Worm (Caenorhabditis elegans): Measurements from ENCODE around the gene C53A5.2.

Gene C53A5.2

ce11 chrV:14484582-14484981 lies 38.4 kb downstream of the C53A5.2 start, which contains the start of gene R02D5.4:
R02D5.4 (minus strand) TSS chrV:14484682.
- TF ChIP-seq D1046.2 (GFP tag; IDR thresholded peaks at IDR 0.05) (no peak), ztf-7 (tag; optimal IDR thresholded peaks at IDR 0.05) (no peak), Y105C5A.15 (GFP tag; IDR thresholded peaks at IDR 0.05) (no peak), snpc-4 (tag; optimal IDR thresholded peaks at IDR 0.05) (no peak), snpc-1.2 (GFP tag; IDR thresholded peaks at IDR 0.05) (no peak), rbr-2 (tag; optimal IDR thresholded peaks at IDR 0.05) (no peak), skn-1 (tag; optimal IDR thresholded peaks at IDR 0.05) (no peak)

- peak; percentile 38 for TF ChIP-seq pqm-1 (tag; optimal IDR thresholded peaks at IDR 0.05)
- peak; percentile 90 for TF ChIP-seq nhr-28 (tag; optimal IDR thresholded peaks at IDR 0.05)
- TF ChIP-seq nhr-42 (GFP tag; IDR thresholded peaks at IDR 0.05): no peak
- TF ChIP-seq dve-1 (tag; optimal IDR thresholded peaks at IDR 0.05; ENCODE audit: insufficient read depth): peak; percentile 52
- TF ChIP-seq daf-16 (GFP tag; optimal IDR thresholded peaks at IDR 0.05): no peak
- TF ChIP-seq daf-16 (tag; optimal IDR thresholded peaks at IDR 0.05): peak; percentile 32
- TF ChIP-seq php-3 (GFP tag; IDR thresholded peaks at IDR 0.05): no peak
- peak; percentile 32; the same call in 1 of the 2 replicates for TF ChIP-seq dmd-6 (GFP tag; IDR thresholded peaks at IDR 0.05)
Measured at ce11 chrV:14482728-14483210, 40.2 kb downstream of the C53A5.2 start, which contains the start of gene R02D5.3. R02D5.3 (plus strand) TSS chrV:14483160.

ce11 chrV:14481987-14482386 lies 41.0 kb downstream of the C53A5.2 start, which contains the start of gene R02D5.10:
R02D5.10 (plus strand) TSS chrV:14482287.
- TF ChIP-seq zfp-2 (tag; optimal IDR thresholded peaks at IDR 0.05) (no peak), nhr-25 (tag; optimal IDR thresholded peaks at IDR 0.05; ENCODE audit: borderline replicate concordance, insufficient read depth) (no peak), spr-1 (tag; optimal IDR thresholded peaks at IDR 0.05) (no peak), snpc-4 (tag; optimal IDR thresholded peaks at IDR 0.05) (no peak), pqm-1 (tag; optimal IDR thresholded peaks at IDR 0.05) (no peak)

ce11 chrV:14481401-14481800 lies 41.6 kb downstream of the C53A5.2 start, which contains the start of gene R02D5.7:
R02D5.7 (minus strand) TSS chrV:14481501.
- TF ChIP-seq pqm-1 (tag; optimal IDR thresholded peaks at IDR 0.05) (peak; percentile 11), zip-2 (tag; optimal IDR thresholded peaks at IDR 0.05) (no peak)

- TF ChIP-seq set-16 (GFP tag; IDR thresholded peaks at IDR 0.05) (peak; percentile 83), lir-3 (tag; optimal IDR thresholded peaks at IDR 0.05) (no peak), mdl-1 (tag; optimal IDR thresholded peaks at IDR 0.05) (no peak), ctbp-1 (GFP tag; IDR thresholded peaks at IDR 0.05) (no peak), fkh-10 (GFP tag; optimal IDR thresholded peaks at IDR 0.05) (no peak), nhr-237 (tag; optimal IDR thresholded peaks at IDR 0.05) (no peak)
Measured at ce11 chrV:14480533-14480932, 42.5 kb downstream of the C53A5.2 start.

- TF ChIP-seq aha-1 (tag): no peak
- no peak for TF ChIP-seq gei-8 (GFP tag; optimal IDR thresholded peaks at IDR 0.05)
Measured at ce11 chrV:14478979-14479378, 44.0 kb downstream of the C53A5.2 start, which contains the start of gene clec-55. clec-55 (plus strand) TSS chrV:14479279.

ce11 chrV:14476680-14477079 lies 46.3 kb downstream of the C53A5.2 start, which contains the start of gene clec-54:
clec-54 (plus strand) TSS chrV:14476903.
- TF ChIP-seq ceh-44 (GFP tag; IDR thresholded peaks at IDR 0.05) (no peak), dve-1 (tag; optimal IDR thresholded peaks at IDR 0.05; ENCODE audit: insufficient read depth) (peak; percentile 12), tra-1 (GFP tag; IDR thresholded peaks at IDR 0.05) (0 out of 2 replicates have a peak, but pooled peaks have one; percentile 27), dmd-6 (GFP tag; IDR thresholded peaks at IDR 0.05) (peak; percentile 49; the same call in 1 of the 2 replicates), unc-62 (GFP tag; optimal IDR thresholded peaks at IDR 0.05 in 1 of 2) (peak in 1 of 2 experiments; percentile 43), unc-62 (tag; optimal IDR thresholded peaks at IDR 0.05) (no peak), nhr-42 (GFP tag; IDR thresholded peaks at IDR 0.05) (no peak), hlh-11 (tag; optimal IDR thresholded peaks at IDR 0.05) (peak; percentile 17), nhr-28 (tag; optimal IDR thresholded peaks at IDR 0.05) (peak; percentile 18), zfp-2 (tag; optimal IDR thresholded peaks at IDR 0.05) (no peak), daf-16 (GFP tag; optimal IDR thresholded peaks at IDR 0.05) (no peak), daf-16 (tag; optimal IDR thresholded peaks at IDR 0.05) (peak; percentile 37), aha-1 (tag) (no peak), daf-12 (tag; optimal IDR thresholded peaks at IDR 0.05) (no peak)

Measured in whole organism, L4 larva.